Fruit fly (Drosophila melanogaster): ENCODE measurements around the gene Cont.

dm6 chr3R:4416138-4416537, 35.0 kb downstream of the Cont start, which contains the start of gene CG31528:
- TF ChIP-seq insv (optimal IDR thresholded peaks at IDR 0.05) = no peak
- TF ChIP-seq psq (optimal IDR thresholded peaks at IDR 0.05) = no peak
- no peak for TF ChIP-seq Myc (optimal IDR thresholded peaks at IDR 0.05)

Measured in Kc167 (cell line).